Fruit fly (Drosophila melanogaster) whole organism, embryonic: ENCODE measurements around the gene CG11905.
A peak's percentile ranks its signal among the peaks of the same experiment; 100 is the strongest.

Experiments used
- ATbp ChIP-seq: fragments of 200-800 bp; sonication (Bioruptor generic); optimal IDR thresholded peaks from 2 replicates; lab custom pipeline; 2017; ENCODE audit warnings: missing biosample characterization, mild to moderate bottlenecking, missing genetic modification characterization, missing genetic modification reagents
- C15 ChIP-seq: fragments of 200-800 bp; sonication (Bioruptor generic); IDR thresholded peaks from 3 replicates; pipeline ENCODE4 v1.3.6; 2022; ENCODE audit warnings: missing biosample characterization, missing genetic modification characterization
- CG10147 ChIP-seq: fragments of 200-800 bp; sonication (Bioruptor generic); optimal IDR thresholded peaks from 2 replicates; lab custom pipeline; 2019; ENCODE audit warnings: missing biosample characterization, mild to moderate bottlenecking, missing genetic modification characterization, moderate library complexity
- CG10209 ChIP-seq: fragments of 200-800 bp; sonication (Bioruptor generic); optimal IDR thresholded peaks from 3 replicates; lab custom pipeline; 2017; ENCODE audit warnings: missing biosample characterization, mild to moderate bottlenecking, missing genetic modification characterization, missing genetic modification reagents
- CG10274 ChIP-seq: fragments of 200-800 bp; sonication (Bioruptor generic); optimal IDR thresholded peaks from 3 replicates; lab custom pipeline; 2017; ENCODE audit warnings: missing biosample characterization, mild to moderate bottlenecking, missing genetic modification characterization
- CG10543 ChIP-seq: fragments of 200-800 bp; sonication (Bioruptor generic); optimal IDR thresholded peaks from 3 replicates; lab custom pipeline; 2017; ENCODE audit warnings: missing biosample characterization, mild to moderate bottlenecking, missing genetic modification characterization, moderate library complexity
- CG11085 ChIP-seq: fragments of 200-800 bp; sonication (Bioruptor generic); IDR thresholded peaks from 2 replicates; pipeline ENCODE4 v1.3.6; 2022; ENCODE audit warnings: missing biosample characterization, missing genetic modification characterization
- CG12744 ChIP-seq: fragments of 200-800 bp; sonication (Bioruptor generic); optimal IDR thresholded peaks from 2 replicates; lab custom pipeline; 2016; ENCODE audit warnings: missing biosample characterization, missing genetic modification characterization
- CG12769 ChIP-seq: fragments of 200-800 bp; sonication (Bioruptor generic); optimal IDR thresholded peaks from 2 replicates; lab custom pipeline; 2019; ENCODE audit warnings: missing biosample characterization, mild to moderate bottlenecking, missing genetic modification characterization, moderate library complexity
- CG14441 ChIP-seq: fragments of 200-800 bp; sonication (Bioruptor generic); IDR thresholded peaks from 2 replicates; pipeline ENCODE4 v1.3.6; 2022; ENCODE audit warnings: missing biosample characterization, missing genetic modification characterization
- CG15479 ChIP-seq: fragments of 200-800 bp; sonication (Bioruptor generic); optimal IDR thresholded peaks from 3 replicates; lab custom pipeline; 2019; ENCODE audit warnings: missing biosample characterization, mild to moderate bottlenecking, missing genetic modification characterization, moderate library complexity
- CG1602 ChIP-seq: fragments of 200-800 bp; sonication (Bioruptor generic); optimal IDR thresholded peaks from 3 replicates; lab custom pipeline; 2016; ENCODE audit warnings: missing biosample characterization, missing genetic modification characterization
- CG16863 ChIP-seq: fragments of 200-800 bp; sonication (Bioruptor generic); optimal IDR thresholded peaks from 3 replicates; lab custom pipeline; 2016; ENCODE audit warnings: missing biosample characterization, missing genetic modification characterization
- CG17361 ChIP-seq: fragments of 200-800 bp; sonication (Bioruptor generic); IDR thresholded peaks from 3 replicates; pipeline ENCODE4 v1.3.6; 2022; ENCODE audit warnings: missing biosample characterization, missing genetic modification characterization
- CG31388 ChIP-seq: fragments of 200-800 bp; sonication (Bioruptor generic); optimal IDR thresholded peaks from 2 replicates; lab custom pipeline; 2016; ENCODE audit warnings: missing biosample characterization, missing genetic modification characterization
- CG33557 ChIP-seq: fragments of 200-800 bp; sonication (Bioruptor generic); optimal IDR thresholded peaks from 2 replicates; lab custom pipeline; 2019; ENCODE audit warnings: missing biosample characterization, mild to moderate bottlenecking, missing genetic modification characterization, moderate library complexity
- CG4360 ChIP-seq: fragments of 200-800 bp; sonication (Bioruptor generic); IDR thresholded peaks from 2 replicates; pipeline ENCODE4 v1.3.6; 2022; ENCODE audit warnings: missing biosample characterization, missing genetic modification characterization
- CG43689 ChIP-seq: fragments of 200-800 bp; sonication (Bioruptor generic); IDR thresholded peaks from 2 replicates; pipeline ENCODE4 v1.3.6; 2022; ENCODE audit warnings: missing biosample characterization, missing genetic modification characterization
- CG7786 ChIP-seq: fragments of 200-800 bp; sonication (Bioruptor generic); optimal IDR thresholded peaks from 2 replicates; lab custom pipeline; 2016; ENCODE audit warnings: missing biosample characterization, missing genetic modification characterization
- CG7987 ChIP-seq: fragments of 200-800 bp; sonication (Bioruptor generic); optimal IDR thresholded peaks from 2 replicates; lab custom pipeline; 2018; ENCODE audit warnings: missing biosample characterization, mild to moderate bottlenecking, missing genetic modification characterization, moderate library complexity
- CG8290 ChIP-seq, 3 experiments: fragments of 200-800 bp; sonication (Bioruptor generic); optimal IDR thresholded peaks; 2 replicates each; lab custom pipeline; 2016 to 2019; ENCODE audit warnings: missing biosample characterization in 3 of 3, missing genetic modification characterization in 3 of 3, mild to moderate bottlenecking in 2 of 3, moderate library complexity in 1 of 3
- CG9727 ChIP-seq: fragments of 200-800 bp; sonication (Bioruptor generic); optimal IDR thresholded peaks from 3 replicates; lab custom pipeline; 2017; ENCODE audit warnings: missing biosample characterization, mild to moderate bottlenecking, missing genetic modification characterization
- Deaf1 ChIP-seq: fragments of 200-800 bp; optimal IDR thresholded peaks from 3 replicates; lab custom pipeline; 2019; ENCODE audit warnings: missing biosample characterization, mild to moderate bottlenecking, missing genetic modification characterization, moderate library complexity
- Dek ChIP-seq: fragments of 200-800 bp; sonication (Bioruptor generic); optimal IDR thresholded peaks from 3 replicates; lab custom pipeline; 2019; ENCODE audit warnings: missing biosample characterization, mild to moderate bottlenecking, missing genetic modification characterization, moderate library complexity
- Dfd ChIP-seq, 2 experiments: fragments of >200 bp; optimal IDR thresholded peaks; 2 replicates each; lab custom pipeline; 2017; ENCODE audit warnings: missing biosample characterization in 2 of 2, missing genetic modification characterization in 2 of 2
- Doc2 ChIP-seq: fragments of 200-800 bp; sonication (Bioruptor generic); IDR thresholded peaks from 2 replicates; pipeline ENCODE4 v1.3.6; 2022; ENCODE audit warnings: missing biosample characterization, missing genetic modification characterization
- HmgD ChIP-seq: fragments of 200-800 bp; sonication (Bioruptor generic); optimal IDR thresholded peaks from 3 replicates; lab custom pipeline; 2016; ENCODE audit warnings: missing biosample characterization, missing genetic modification characterization
- Hmx ChIP-seq: fragments of 200-800 bp; sonication (Bioruptor generic); optimal IDR thresholded peaks from 2 replicates; lab custom pipeline; 2016; ENCODE audit warnings: missing biosample characterization, missing genetic modification characterization
- PHDP ChIP-seq: fragments of 200-800 bp; sonication (Bioruptor generic); optimal IDR thresholded peaks from 3 replicates; lab custom pipeline; 2018; ENCODE audit warnings: missing biosample characterization, mild to moderate bottlenecking, missing genetic modification characterization, moderate library complexity
- Side ChIP-seq: fragments of 200-800 bp; sonication (Bioruptor generic); optimal IDR thresholded peaks from 2 replicates; lab custom pipeline; 2016; ENCODE audit warnings: missing biosample characterization, missing genetic modification characterization
- Six4 ChIP-seq: fragments of 200-800 bp; sonication (Bioruptor generic); optimal IDR thresholded peaks from 2 replicates; lab custom pipeline; 2016; ENCODE audit warnings: missing biosample characterization, missing genetic modification characterization
- Trl ChIP-seq, 3 experiments: fragments of >200 bp in 2 of 3; fragments of 200-800 bp in 1 of 3; sonication (Bioruptor generic) in 1 of 3; optimal IDR thresholded peaks; 2 replicates in 1 of 3; 3 replicates in 2 of 3; lab custom pipeline; 2016 to 2017; ENCODE audit warnings: missing biosample characterization in 1 of 3, missing genetic modification characterization in 1 of 3
- cato ChIP-seq: fragments of 200-800 bp; sonication (Bioruptor generic); optimal IDR thresholded peaks from 2 replicates; lab custom pipeline; 2016; ENCODE audit warnings: missing biosample characterization, missing genetic modification characterization, borderline replicate concordance
- cwo ChIP-seq: fragments of 200-800 bp; sonication (Bioruptor generic); optimal IDR thresholded peaks from 3 replicates; lab custom pipeline; 2017; ENCODE audit warnings: missing biosample characterization, missing genetic modification characterization, mild to moderate bottlenecking, moderate library complexity, missing genetic modification reagents
- ftz-f1 ChIP-seq: fragments of 200-800 bp; sonication (Bioruptor generic); optimal IDR thresholded peaks from 2 replicates; lab custom pipeline; 2016; ENCODE audit warnings: missing biosample characterization, missing genetic modification characterization
- gro ChIP-seq: fragments of 200-800 bp; sonication (Bioruptor generic); optimal IDR thresholded peaks from 2 replicates; lab custom pipeline; 2016; ENCODE audit warnings: missing biosample characterization, missing genetic modification characterization
- gsb ChIP-seq: fragments of 200-800 bp; sonication (Bioruptor generic); IDR thresholded peaks from 2 replicates; pipeline ENCODE4 v1.3.6; 2022; ENCODE audit warnings: missing biosample characterization, missing genetic modification characterization
- lov ChIP-seq, 2 experiments: fragments of 200-800 bp in 1 of 2; fragments of >200 bp in 1 of 2; sonication (Bioruptor generic) in 1 of 2; IDR thresholded peaks in 1 of 2; optimal IDR thresholded peaks in 1 of 2; 2 replicates in 1 of 2; 3 replicates in 1 of 2; pipeline versions ENCODE4 v1.3.6 to Lab custom; 2017 to 2022; ENCODE audit warnings: missing biosample characterization in 1 of 2, missing genetic modification characterization in 1 of 2
- mirr ChIP-seq: fragments of 200-800 bp; sonication (Bioruptor generic); optimal IDR thresholded peaks from 3 replicates; lab custom pipeline; 2018; ENCODE audit warnings: missing biosample characterization, mild to moderate bottlenecking, missing genetic modification characterization
- oc ChIP-seq: fragments of 200-800 bp; sonication (Bioruptor generic); optimal IDR thresholded peaks from 2 replicates; lab custom pipeline; 2018; ENCODE audit warnings: missing biosample characterization, mild to moderate bottlenecking, missing genetic modification characterization, moderate library complexity
- pan ChIP-seq, 4 experiments: fragments of >200 bp in 3 of 4; fragments of 200-800 bp in 1 of 4; sonication (Bioruptor generic) in 1 of 4; optimal IDR thresholded peaks in 3 of 4; IDR thresholded peaks in 1 of 4; 2 replicates each; pipeline versions ENCODE4 v1.3.6 to Lab custom; 2017 to 2022; ENCODE audit warnings: missing biosample characterization in 2 of 4, missing genetic modification characterization in 2 of 4, mixed read lengths in 1 of 4
- pros ChIP-seq: fragments of 200-800 bp; sonication (Bioruptor generic); optimal IDR thresholded peaks from 3 replicates; lab custom pipeline; 2019; ENCODE audit warnings: missing biosample characterization, mild to moderate bottlenecking, missing genetic modification characterization, moderate library complexity
- pzg ChIP-seq: fragments of 200-800 bp; sonication (Bioruptor generic); optimal IDR thresholded peaks from 3 replicates; lab custom pipeline; 2018; ENCODE audit warnings: missing biosample characterization, mild to moderate bottlenecking, missing genetic modification characterization, moderate library complexity
- row ChIP-seq: fragments of 200-800 bp; sonication (Bioruptor generic); IDR thresholded peaks from 3 replicates; pipeline ENCODE4 v1.3.6; 2022; ENCODE audit warnings: missing biosample characterization, missing genetic modification characterization
- scrt ChIP-seq: fragments of 200-800 bp; sonication (Bioruptor generic); optimal IDR thresholded peaks from 2 replicates; lab custom pipeline; 2018; ENCODE audit warnings: missing biosample characterization, mild to moderate bottlenecking, missing genetic modification characterization, moderate library complexity
- sr ChIP-seq: fragments of 200-800 bp; sonication (Bioruptor generic); IDR thresholded peaks from 3 replicates; pipeline ENCODE4 v1.3.6; 2022; ENCODE audit warnings: missing biosample characterization, missing genetic modification characterization
- vvl ChIP-seq: fragments of 200-800 bp; sonication (Bioruptor generic); IDR thresholded peaks from 2 replicates; pipeline ENCODE4 v1.3.6; 2022; ENCODE audit warnings: missing biosample characterization, missing genetic modification characterization
- zen ChIP-seq: fragments of 200-800 bp; sonication (Bioruptor generic); optimal IDR thresholded peaks from 3 replicates; lab custom pipeline; 2018; ENCODE audit warnings: missing biosample characterization, mild to moderate bottlenecking, missing genetic modification characterization, moderate library complexity

The CG11905 gene

dm6 chr3L:16958397-16959080, 23.2 kb upstream of the CG11905 start (continued):
- TF ChIP-seq CG10274 = no peak
- no peak for TF ChIP-seq row
- no peak for TF ChIP-seq Six4 (GFP tag; lab: Kevin White, UChicago)
- no peak for TF ChIP-seq PHDP
- TF ChIP-seq Dfd (GFP tag; optimal IDR thresholded peaks at IDR 0.05; lab: Kevin White, UChicago) = no peak
- no peak for TF ChIP-seq CG10147
- no peak for TF ChIP-seq CG14441
- no peak for TF ChIP-seq CG10209 (GFP tag; lab: Kevin White, UChicago)
- no peak for TF ChIP-seq CG4360
- TF ChIP-seq Deaf1 (tag; lab: Kevin White, UChicago) = peak; percentile 43
- TF ChIP-seq CG15479 (GFP tag; lab: Kevin White, UChicago) = no peak
- TF ChIP-seq mirr (GFP tag; lab: Kevin White, UChicago) = peak; percentile 66
- TF ChIP-seq oc (tag; lab: Kevin White, UChicago) = no peak
- no peak for TF ChIP-seq CG43689 (GFP tag; lab: Robert Waterston, UW)
- no peak for TF ChIP-seq scrt
- no peak for TF ChIP-seq zen (tag; lab: Kevin White, UChicago)
- no peak for TF ChIP-seq CG12744 (GFP tag; lab: Kevin White, UChicago)
- TF ChIP-seq ATbp (GFP tag; lab: Kevin White, UChicago) = no peak
- TF ChIP-seq CG7987 (GFP tag; lab: Kevin White, UChicago) = peak; percentile 63
- TF ChIP-seq Hmx = no peak
- no peak for TF ChIP-seq Trl (optimal IDR thresholded peaks at IDR 0.05; lab: Kevin White, UChicago)
- no peak for TF ChIP-seq Trl (GFP tag; optimal IDR thresholded peaks at IDR 0.05; lab: Kevin White, UChicago)
- no peak for TF ChIP-seq CG17361 (GFP tag; lab: Robert Waterston, UW)
- no peak for TF ChIP-seq CG7786
- TF ChIP-seq CG8290 (GFP tag; optimal IDR thresholded peaks at IDR 0.05; lab: Kevin White, UChicago) = no peak
- TF ChIP-seq CG8290 (tag; optimal IDR thresholded peaks at IDR 0.05; lab: Kevin White, UChicago) = no peak
- peak; percentile 92 for TF ChIP-seq CG12769 (tag; lab: Kevin White, UChicago)
- TF ChIP-seq cato = no peak
- no peak for TF ChIP-seq pan (optimal IDR thresholded peaks at IDR 0.05; lab: Kevin White, UChicago)
- no peak for TF ChIP-seq pan (GFP tag; optimal IDR thresholded peaks at IDR 0.05 in 1 of 2, IDR thresholded peaks at IDR 0.05 in 1 of 2)
- no peak for TF ChIP-seq Dek (tag; lab: Kevin White, UChicago)
- no peak for TF ChIP-seq C15
- TF ChIP-seq gro (GFP tag; lab: Kevin White, UChicago) = peak; percentile 45
- no peak for TF ChIP-seq pzg (GFP tag; lab: Kevin White, UChicago)
- TF ChIP-seq gsb = no peak
- no peak for TF ChIP-seq CG33557 (GFP tag; lab: Kevin White, UChicago)
- no peak for TF ChIP-seq CG9727 (GFP tag; lab: Kevin White, UChicago)
- TF ChIP-seq CG31388 (GFP tag; lab: Kevin White, UChicago) = no peak
- TF ChIP-seq HmgD = no peak
- TF ChIP-seq pros (GFP tag; lab: Kevin White, UChicago) = peak; percentile 17
- peak; percentile 75 for TF ChIP-seq CG10543 (GFP tag; lab: Kevin White, UChicago)
- no peak for TF ChIP-seq CG1602 (GFP tag; lab: Kevin White, UChicago)
- no peak for TF ChIP-seq lov (optimal IDR thresholded peaks at IDR 0.05; lab: Kevin White, UChicago)
- no peak for TF ChIP-seq lov (GFP tag; IDR thresholded peaks at IDR 0.05; lab: Robert Waterston, UW)
- peak; percentile 59 for TF ChIP-seq vvl
- peak; percentile 99 for TF ChIP-seq cwo (GFP tag; lab: Kevin White, UChicago)
- no peak for TF ChIP-seq CG11085 (GFP tag; lab: Robert Waterston, UW)
- peak; percentile 72; the same call in 1 of the 3 replicates for TF ChIP-seq sr (GFP tag; lab: Robert Waterston, UW)
- peak; percentile 81 for TF ChIP-seq ftz-f1
- no peak for TF ChIP-seq CG16863 (GFP tag; lab: Kevin White, UChicago)
- no peak for TF ChIP-seq Side (GFP tag; lab: Kevin White, UChicago)
- TF ChIP-seq Doc2 (GFP tag; lab: Robert Waterston, UW) = no peak
